Worm (Caenorhabditis elegans) whole organism, late embryonic: ENCODE results near the gene srtx-1.

Experiments used
- C08G9.2 ChIP-seq: sonication (generic microtip); optimal IDR thresholded peaks from 2 replicates; lab custom pipeline; 2016; ENCODE audit warnings: mild to moderate bottlenecking, missing genetic modification characterization, moderate library complexity, missing compliant biosample characterization
- C38D4.7 ChIP-seq: fragments of 200-800 bp; sonication (Bioruptor generic); optimal IDR thresholded peaks from 2 replicates; lab custom pipeline; 2018; ENCODE audit warnings: mild to moderate bottlenecking, missing genetic modification characterization, moderate library complexity, missing compliant biosample characterization
- F13H6.1 ChIP-seq: sonication (generic microtip); optimal IDR thresholded peaks from 2 replicates; lab custom pipeline; 2016; ENCODE audit warnings: missing genetic modification characterization, missing compliant biosample characterization
- K02D7.2 ChIP-seq: sonication (generic microtip); optimal IDR thresholded peaks from 2 replicates; lab custom pipeline; 2017; ENCODE audit warnings: mild to moderate bottlenecking, missing genetic modification characterization, missing compliant biosample characterization
- Y22D7AL.16 ChIP-seq: sonication (generic microtip); optimal IDR thresholded peaks from 2 replicates; lab custom pipeline; 2016; ENCODE audit warnings: missing genetic modification characterization, missing compliant biosample characterization
- ahr-1 ChIP-seq: sonication (generic microtip); optimal IDR thresholded peaks from 2 replicates; lab custom pipeline; 2016; ENCODE audit warnings: missing genetic modification characterization, missing compliant biosample characterization
- ceh-14 ChIP-seq: sonication (generic microtip); optimal IDR thresholded peaks from 2 replicates; lab custom pipeline; 2016; ENCODE audit warnings: missing genotype, missing genetic modification characterization, missing compliant biosample characterization
- ceh-19 ChIP-seq: fragments of 200-800 bp; sonication (Bioruptor generic); optimal IDR thresholded peaks from 2 replicates; lab custom pipeline; 2018; ENCODE audit warnings: mild to moderate bottlenecking, missing genetic modification characterization, missing compliant biosample characterization
- ceh-2 ChIP-seq: sonication (generic microtip); optimal IDR thresholded peaks from 2 replicates; lab custom pipeline; 2016; ENCODE audit warnings: missing genotype, missing genetic modification characterization, missing compliant biosample characterization
- ceh-22 ChIP-seq: sonication (generic microtip); optimal IDR thresholded peaks from 2 replicates; lab custom pipeline; 2017; ENCODE audit warnings: missing biosample characterization, missing genetic modification characterization
- ceh-31 ChIP-seq: sonication (generic microtip); optimal IDR thresholded peaks from 2 replicates; lab custom pipeline; 2016; ENCODE audit warnings: missing genetic modification characterization, missing compliant biosample characterization
- ceh-6 ChIP-seq: fragments of 200-800 bp; sonication (Bioruptor generic); optimal IDR thresholded peaks from 2 replicates; lab custom pipeline; 2018; ENCODE audit warnings: mild to moderate bottlenecking, missing genetic modification characterization, missing compliant biosample characterization
- ceh-9 ChIP-seq: sonication (generic microtip); optimal IDR thresholded peaks from 2 replicates; lab custom pipeline; 2016; ENCODE audit warnings: mild to moderate bottlenecking, missing genetic modification characterization, inconsistent platforms, missing compliant biosample characterization
- dmd-4 ChIP-seq: sonication (generic microtip); optimal IDR thresholded peaks from 2 replicates; lab custom pipeline; 2016; ENCODE audit warnings: borderline replicate concordance, missing genetic modification characterization, missing compliant biosample characterization
- dve-1 ChIP-seq: sonication (generic microtip); optimal IDR thresholded peaks from 2 replicates; lab custom pipeline; 2017; ENCODE audit warnings: antibody characterized with exemption, mild to moderate bottlenecking, missing genetic modification characterization, missing compliant biosample characterization
- elt-2 ChIP-seq: sonication (generic microtip); optimal IDR thresholded peaks from 2 replicates; lab custom pipeline; 2016; ENCODE audit warnings: missing genetic modification reagents, missing genetic modification characterization, missing compliant biosample characterization
- elt-4 ChIP-seq: sonication (generic microtip); optimal IDR thresholded peaks from 2 replicates; lab custom pipeline; 2016; ENCODE audit warnings: missing genetic modification characterization, missing compliant biosample characterization
- eyg-1 ChIP-seq: sonication (generic microtip); optimal IDR thresholded peaks from 2 replicates; lab custom pipeline; 2016; ENCODE audit warnings: missing genotype, missing genetic modification characterization, missing compliant biosample characterization
- fax-1 ChIP-seq: sonication (generic microtip); optimal IDR thresholded peaks from 2 replicates; lab custom pipeline; 2016; ENCODE audit warnings: missing genotype, missing genetic modification characterization, missing compliant biosample characterization
- fkh-10 ChIP-seq: fragments of 150-350 bp; optimal IDR thresholded peaks from 2 replicates; lab custom pipeline; 2014; ENCODE audit warnings: missing biosample characterization, missing genetic modification reagents, missing genetic modification characterization
- hlh-15 ChIP-seq: sonication (generic microtip); optimal IDR thresholded peaks from 2 replicates; lab custom pipeline; 2016; ENCODE audit warnings: missing genetic modification characterization, missing compliant biosample characterization
- hlh-6 ChIP-seq: sonication (generic microtip); optimal IDR thresholded peaks from 2 replicates; lab custom pipeline; 2016; ENCODE audit warnings: missing genotype, missing genetic modification characterization, missing compliant biosample characterization
- hlh-8 ChIP-seq: sonication (generic microtip); optimal IDR thresholded peaks from 2 replicates; lab custom pipeline; 2016; ENCODE audit warnings: missing genotype, missing genetic modification characterization, missing compliant biosample characterization
- lim-6 ChIP-seq: sonication (generic microtip); optimal IDR thresholded peaks from 2 replicates; lab custom pipeline; 2016; ENCODE audit warnings: missing genetic modification characterization, missing compliant biosample characterization
- nfya-1 ChIP-seq: sonication (generic microtip); optimal IDR thresholded peaks from 2 replicates; lab custom pipeline; 2017; ENCODE audit warnings: missing genetic modification characterization, mild to moderate bottlenecking, missing compliant biosample characterization, antibody characterized with exemption, moderate library complexity
- nhr-11 ChIP-seq: fragments of 150-350 bp; optimal IDR thresholded peaks from 2 replicates; lab custom pipeline; 2014; ENCODE audit warnings: missing biosample characterization, missing genetic modification characterization
- nhr-232 ChIP-seq: sonication (generic microtip); optimal IDR thresholded peaks from 2 replicates; lab custom pipeline; 2016; ENCODE audit warnings: missing genetic modification characterization, missing compliant biosample characterization
- pag-3 ChIP-seq: sonication (generic microtip); optimal IDR thresholded peaks from 2 replicates; lab custom pipeline; 2016; ENCODE audit warnings: missing compliant biosample characterization, missing genetic modification characterization, borderline replicate concordance
- ref-2 ChIP-seq: sonication (generic microtip); optimal IDR thresholded peaks from 2 replicates; lab custom pipeline; 2016; ENCODE audit warnings: missing genetic modification characterization, missing compliant biosample characterization
- sox-2 ChIP-seq: fragments of 200-800 bp; sonication (Bioruptor generic); IDR thresholded peaks from 2 replicates; pipeline ENCODE4 v1.3.6; 2022; ENCODE audit warnings: missing genetic modification reagents, missing genetic modification characterization, missing compliant biosample characterization
- syd-9 ChIP-seq: sonication (generic microtip); optimal IDR thresholded peaks from 2 replicates; lab custom pipeline; 2016; ENCODE audit warnings: mild to moderate bottlenecking, missing genetic modification characterization, moderate library complexity, missing compliant biosample characterization
- unc-3 ChIP-seq, 2 experiments: fragments of 200-800 bp in 1 of 2; sonication (Bioruptor generic) in 1 of 2; sonication (generic microtip) in 1 of 2; conservative IDR thresholded peaks in 1 of 2; optimal IDR thresholded peaks in 1 of 2; 2 replicates each; pipeline versions ENCODE4 v1.3.6 to Lab custom; 2016 to 2022; ENCODE audit warnings: missing compliant biosample characterization in 2 of 2, missing genetic modification characterization in 2 of 2, missing genetic modification reagents in 1 of 2
- unc-42 ChIP-seq: sonication (generic microtip); optimal IDR thresholded peaks from 2 replicates; lab custom pipeline; 2016; ENCODE audit warnings: missing genotype, missing genetic modification characterization, missing compliant biosample characterization

Gene srtx-1

DNA sequence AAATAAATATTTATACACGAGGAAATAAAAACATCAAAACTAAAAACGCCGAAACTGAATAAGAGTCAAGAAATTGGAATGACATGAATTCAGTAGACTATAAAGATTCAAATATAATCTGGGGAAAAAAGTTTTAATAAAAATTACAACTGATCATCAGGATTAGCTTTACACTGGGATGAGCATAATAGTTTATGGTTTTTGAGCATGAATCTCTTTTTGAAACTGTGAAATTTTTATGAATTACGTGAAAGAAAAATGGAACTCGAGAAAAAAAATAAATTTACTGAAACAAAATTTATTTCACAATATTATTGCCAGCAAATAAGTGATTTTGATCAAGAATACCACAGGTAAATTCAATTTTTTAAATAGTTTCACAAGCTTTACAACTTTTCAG lies 26.5 kb downstream of the srtx-1 start, which contains the start of gene B0496.2:
B0496.2 (plus strand) TSS at position 301 of the 400 bp plus-strand sequence.
- TF ChIP-seq fax-1 (tag; lab: Kevin White, UChicago), result no peak

DNA sequence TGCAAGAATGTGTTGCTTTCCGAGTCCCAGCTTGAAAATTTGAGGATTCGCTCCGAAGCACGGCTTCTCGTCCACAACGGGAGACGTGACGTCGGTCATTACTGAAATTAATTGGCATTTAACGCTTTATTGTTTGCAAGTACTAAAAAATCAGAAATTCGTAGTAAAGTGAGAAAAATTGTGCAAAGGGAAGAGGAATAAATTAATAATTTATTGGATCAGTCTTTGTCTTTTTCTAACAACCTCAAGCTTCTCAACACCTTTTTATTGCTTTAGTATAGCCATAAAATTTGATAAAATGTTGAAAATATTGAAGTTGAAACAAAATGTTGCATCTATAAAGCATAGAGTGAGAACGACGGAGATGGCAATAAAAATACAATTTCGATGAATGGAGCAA lies 30.3 kb downstream of the srtx-1 start, which contains the start of gene tes-1:
tes-1 (minus strand) TSS at position 101 of the 400 bp plus-strand sequence.
- TF ChIP-seq Y22D7AL.16 (tag; lab: Kevin White, UChicago), result no peak
- no peak for TF ChIP-seq ceh-22 (tag; lab: Kevin White, UChicago)
- TF ChIP-seq sox-2 (GFP tag; lab: Robert Waterston, UW), result no peak
- TF ChIP-seq hlh-6 (tag; lab: Kevin White, UChicago), result no peak
- no peak for TF ChIP-seq ceh-2 (tag; lab: Kevin White, UChicago)
- no peak for TF ChIP-seq lim-6 (tag; lab: Kevin White, UChicago)
- no peak for TF ChIP-seq elt-4
- TF ChIP-seq ceh-6 (GFP tag; lab: Kevin White, UChicago), result no peak

DNA sequence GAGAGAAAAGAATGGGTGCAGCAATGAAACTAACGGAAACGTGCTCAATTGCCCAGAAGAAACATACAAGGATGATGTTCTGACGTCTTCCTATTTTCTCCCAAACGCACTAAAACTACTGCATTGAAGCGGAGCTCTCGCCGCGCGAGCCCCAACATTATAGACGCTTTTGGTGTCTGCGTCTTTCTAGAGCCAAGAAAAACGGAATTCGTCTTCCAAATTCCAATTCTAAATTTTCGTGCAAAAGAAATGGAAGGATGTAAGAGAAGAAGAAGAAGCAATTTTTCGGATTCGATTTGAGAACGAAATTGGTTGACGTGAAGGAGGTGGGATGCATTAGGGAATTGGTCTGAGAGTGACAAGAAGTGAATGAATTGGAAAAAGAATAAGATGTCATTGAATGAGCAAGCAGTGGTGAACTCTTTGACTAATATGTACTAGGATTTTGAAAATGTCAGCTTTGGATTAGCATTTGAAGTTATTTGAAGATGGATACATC lies 32.7 kb downstream of the srtx-1 start:
- TF ChIP-seq unc-42 (tag; lab: Kevin White, UChicago) (peak; percentile 43), dve-1 (tag; lab: Kevin White, UChicago) (no peak), nfya-1 (tag; lab: Kevin White, UChicago) (no peak), eyg-1 (no peak), ceh-19 (GFP tag; lab: Kevin White, UChicago) (no peak), K02D7.2 (tag; lab: Kevin White, UChicago) (no peak), fkh-10 (GFP tag; lab: Kevin White, UChicago) (no peak), syd-9 (tag; lab: Kevin White, UChicago) (no peak), nhr-232 (tag; lab: Kevin White, UChicago) (no peak), ahr-1 (tag; lab: Kevin White, UChicago) (no peak), elt-4 (no peak), dmd-4 (tag; lab: Kevin White, UChicago) (no peak), unc-3 (GFP tag; conservative IDR thresholded peaks at IDR 0.05; lab: Robert Waterston, UW) (no peak), unc-3 (tag; optimal IDR thresholded peaks at IDR 0.05; lab: Kevin White, UChicago) (no peak), ceh-9 (tag; lab: Kevin White, UChicago) (no peak), ceh-31 (tag; lab: Kevin White, UChicago) (peak; percentile 32), F13H6.1 (tag; lab: Kevin White, UChicago) (no peak), C08G9.2 (no peak), ceh-6 (GFP tag; lab: Kevin White, UChicago) (no peak), C38D4.7 (GFP tag; lab: Kevin White, UChicago) (no peak), pag-3 (tag; lab: Kevin White, UChicago) (no peak), ceh-14 (peak; percentile 21), hlh-8 (no peak)

DNA sequence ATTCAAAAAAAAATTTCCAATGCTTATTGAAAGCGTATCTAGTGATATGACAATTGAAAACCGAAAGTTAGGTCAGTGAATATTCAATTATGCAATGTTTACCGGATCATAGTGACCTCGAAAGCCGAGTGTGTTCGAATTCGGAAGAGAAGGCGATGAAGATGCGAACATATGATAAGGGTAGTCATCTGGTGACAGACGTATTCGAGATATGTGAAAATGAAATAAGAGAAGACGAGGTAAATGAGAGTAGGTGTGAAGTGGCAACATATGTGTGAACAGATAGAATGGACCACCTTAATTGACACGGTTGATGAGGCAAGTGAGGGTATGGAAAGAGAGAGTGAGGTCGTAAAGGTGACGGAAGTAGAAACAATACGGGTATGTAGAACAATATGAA lies 33.9 kb downstream of the srtx-1 start:
- TF ChIP-seq ceh-31 (tag; lab: Kevin White, UChicago) (peak; percentile 3), Y22D7AL.16 (tag; lab: Kevin White, UChicago) (no peak), ref-2 (tag; lab: Kevin White, UChicago) (peak; percentile 6), dve-1 (tag; lab: Kevin White, UChicago) (no peak)

DNA sequence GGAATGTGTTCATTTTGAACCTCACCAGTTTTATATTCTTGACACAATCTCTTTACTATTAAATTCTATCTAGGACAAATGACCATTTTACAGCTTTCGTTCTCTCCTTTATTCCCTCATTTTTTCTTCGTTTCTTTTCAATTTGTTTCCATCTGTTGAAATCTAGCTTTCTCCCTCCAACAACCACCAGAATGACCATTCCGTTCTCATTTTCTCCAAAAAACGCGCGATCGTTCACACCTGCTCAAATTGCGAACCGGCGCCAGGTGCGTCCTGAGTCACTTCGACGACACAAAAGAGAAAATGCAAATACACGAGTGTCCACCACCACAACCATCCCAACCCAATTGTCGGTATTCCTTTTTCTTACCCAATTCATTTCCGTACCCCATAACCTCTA lies 35.2 kb downstream of the srtx-1 start, which contains the start of gene F13B6.1:
F13B6.1 (plus strand) TSS at position 301 of the 400 bp plus-strand sequence.
- no peak for TF ChIP-seq nhr-11 (tag; lab: Kevin White, UChicago)
- no peak for TF ChIP-seq elt-2 (tag; lab: Kevin White, UChicago)
- no peak for TF ChIP-seq hlh-15 (tag; lab: Kevin White, UChicago)
